Worm (Caenorhabditis elegans): Measurements from ENCODE around the gene grl-21.

Gene grl-21

ce11 chrIV:10718865-10719264 is 18.4 kb upstream of the grl-21 start:
- TF ChIP-seq nhr-43 (tag; optimal IDR thresholded peaks at IDR 0.05; ENCODE audit: poor library complexity, severe bottlenecking): no peak
- TF ChIP-seq fkh-2 (tag; optimal IDR thresholded peaks at IDR 0.05): no peak
- no peak for TF ChIP-seq daf-12 (tag; optimal IDR thresholded peaks at IDR 0.05)
- TF ChIP-seq nhr-23 (tag; optimal IDR thresholded peaks at IDR 0.05): no peak
- TF ChIP-seq nhr-76 (tag; optimal IDR thresholded peaks at IDR 0.05): no peak
- no peak for TF ChIP-seq aly-2 (tag; optimal IDR thresholded peaks at IDR 0.05)
- no peak for TF ChIP-seq sea-2 (GFP tag; optimal IDR thresholded peaks at IDR 0.05)
- TF ChIP-seq fkh-10 (GFP tag; optimal IDR thresholded peaks at IDR 0.05): no peak
- no peak for TF ChIP-seq lsy-12 (tag; optimal IDR thresholded peaks at IDR 0.05)
- no peak for TF ChIP-seq fos-1 (tag; optimal IDR thresholded peaks at IDR 0.05)

- TF ChIP-seq unc-39 (tag; optimal IDR thresholded peaks at IDR 0.05): no peak
- TF ChIP-seq nhr-67 (tag; optimal IDR thresholded peaks at IDR 0.05): no peak
- no peak for TF ChIP-seq ceh-16 (tag; optimal IDR thresholded peaks at IDR 0.05)
- no peak for TF ChIP-seq zag-1 (tag; optimal IDR thresholded peaks at IDR 0.05)
- no peak for TF ChIP-seq fkh-2 (tag; optimal IDR thresholded peaks at IDR 0.05)
- no peak for TF ChIP-seq ztf-11 (tag; optimal IDR thresholded peaks at IDR 0.05)
- TF ChIP-seq ceh-28 (tag; optimal IDR thresholded peaks at IDR 0.05): no peak
- no peak for TF ChIP-seq hmg-11 (tag; optimal IDR thresholded peaks at IDR 0.05)
- TF ChIP-seq nhr-237 (tag; optimal IDR thresholded peaks at IDR 0.05): no peak
- no peak for TF ChIP-seq egl-27 (tag; optimal IDR thresholded peaks at IDR 0.05)
- no peak for TF ChIP-seq jun-1 (tag; optimal IDR thresholded peaks at IDR 0.05)
- no peak for TF ChIP-seq elt-2 (tag; optimal IDR thresholded peaks at IDR 0.05)
- no peak for TF ChIP-seq egl-5 (tag; optimal IDR thresholded peaks at IDR 0.05)
- no peak for TF ChIP-seq elt-3 (tag; optimal IDR thresholded peaks at IDR 0.05)
- TF ChIP-seq ceh-82 (tag; optimal IDR thresholded peaks at IDR 0.05): no peak
Measured at ce11 chrIV:10727734-10728133, 9.5 kb upstream of the grl-21 start, which contains the start of gene ZC168.2. Gene ZC168.2 (plus strand): TSS chrIV:10728034.

- TF ChIP-seq ama-1 (optimal IDR thresholded peaks at IDR 0.05) (no peak), tbx-2 (tag; optimal IDR thresholded peaks at IDR 0.05) (no peak), daf-12 (tag; optimal IDR thresholded peaks at IDR 0.05) (no peak), egl-5 (tag; optimal IDR thresholded peaks at IDR 0.05) (no peak), nhr-237 (tag; optimal IDR thresholded peaks at IDR 0.05) (no peak), fkh-2 (tag; optimal IDR thresholded peaks at IDR 0.05) (no peak), nhr-77 (tag; optimal IDR thresholded peaks at IDR 0.05) (no peak), ztf-4 (tag; optimal IDR thresholded peaks at IDR 0.05) (no peak), sea-2 (GFP tag; optimal IDR thresholded peaks at IDR 0.05) (no peak), nhr-23 (tag; optimal IDR thresholded peaks at IDR 0.05) (peak; percentile 85), mml-1 (tag; optimal IDR thresholded peaks at IDR 0.05) (no peak), lin-15B (tag; optimal IDR thresholded peaks at IDR 0.05) (peak; percentile 96), lsy-12 (tag; optimal IDR thresholded peaks at IDR 0.05) (no peak), fkh-10 (GFP tag; optimal IDR thresholded peaks at IDR 0.05) (no peak), nhr-25 (tag; optimal IDR thresholded peaks at IDR 0.05) (peak; percentile 69), ceh-82 (tag; optimal IDR thresholded peaks at IDR 0.05) (no peak), nhr-67 (tag; optimal IDR thresholded peaks at IDR 0.05) (no peak), snpc-4 (tag; optimal IDR thresholded peaks at IDR 0.05) (peak; percentile 16), skn-1 (tag; optimal IDR thresholded peaks at IDR 0.05) (peak; percentile 63), eor-1 (tag; optimal IDR thresholded peaks at IDR 0.05) (no peak), elt-3 (tag; optimal IDR thresholded peaks at IDR 0.05) (no peak), nfya-1 (tag; optimal IDR thresholded peaks at IDR 0.05; ENCODE audit: insufficient read depth) (peak; percentile 87), fos-1 (tag; optimal IDR thresholded peaks at IDR 0.05) (no peak), lin-39 (tag; optimal IDR thresholded peaks at IDR 0.05) (peak; percentile 73), ceh-16 (tag; optimal IDR thresholded peaks at IDR 0.05) (no peak), elt-2 (tag; optimal IDR thresholded peaks at IDR 0.05) (peak; percentile 11), nhr-76 (tag; optimal IDR thresholded peaks at IDR 0.05) (no peak), aly-2 (tag; optimal IDR thresholded peaks at IDR 0.05) (no peak), unc-62 (GFP tag; optimal IDR thresholded peaks at IDR 0.05) (no peak), nhr-11 (tag; optimal IDR thresholded peaks at IDR 0.05) (no peak), hmg-11 (tag; optimal IDR thresholded peaks at IDR 0.05) (peak; percentile 46), R02D3.7 (tag; optimal IDR thresholded peaks at IDR 0.05) (peak; percentile 20), zag-1 (tag; optimal IDR thresholded peaks at IDR 0.05) (no peak), elt-1 (tag; optimal IDR thresholded peaks at IDR 0.05) (no peak), nhr-43 (tag; optimal IDR thresholded peaks at IDR 0.05; ENCODE audit: poor library complexity, severe bottlenecking) (peak; percentile 42), pqm-1 (tag; optimal IDR thresholded peaks at IDR 0.05) (peak; percentile 2), jun-1 (tag; optimal IDR thresholded peaks at IDR 0.05) (no peak), egl-27 (tag; optimal IDR thresholded peaks at IDR 0.05) (no peak), unc-39 (tag; optimal IDR thresholded peaks at IDR 0.05) (no peak), pha-4 (tag; optimal IDR thresholded peaks at IDR 0.05) (peak; percentile 90), ztf-11 (tag; optimal IDR thresholded peaks at IDR 0.05) (no peak)
Measured at ce11 chrIV:10734527-10735436, 2.5 kb upstream of the grl-21 start, which contains the start of the genes orc-5 and cyb-1. Gene orc-5 (minus strand): TSS chrIV:10734588. Gene cyb-1 (plus strand): TSS chrIV:10735216.

Data from whole organism, L3 larva.